Worm (Caenorhabditis elegans) whole organism, L2 larva: ENCODE measurements around the gene R10E8.2.
A peak's percentile ranks its signal among the peaks of the same experiment; 100 is the strongest.

Experiments
- aly-2 ChIP-seq: fragments of 150-350 bp; optimal IDR thresholded peaks from 2 replicates; lab custom pipeline; 2014; ENCODE audit warnings: missing biosample characterization, missing genetic modification characterization
- elt-1 ChIP-seq: fragments of 150-350 bp; optimal IDR thresholded peaks from 2 replicates; lab custom pipeline; 2014; ENCODE audit warnings: missing biosample characterization, missing genetic modification characterization
- fos-1 ChIP-seq: fragments of 150-350 bp; optimal IDR thresholded peaks from 2 replicates; lab custom pipeline; 2014; ENCODE audit warnings: missing biosample characterization, missing genetic modification characterization
- nhr-12 ChIP-seq: fragments of 150-350 bp; optimal IDR thresholded peaks from 2 replicates; lab custom pipeline; 2014; ENCODE audit warnings: missing biosample characterization, missing genetic modification characterization
- nhr-237 ChIP-seq: fragments of 150-350 bp; optimal IDR thresholded peaks from 2 replicates; lab custom pipeline; 2014; ENCODE audit warnings: missing biosample characterization, missing genetic modification characterization
- nhr-25 ChIP-seq: fragments of 150-350 bp; sonication (generic microtip); optimal IDR thresholded peaks from 3 replicates; lab custom pipeline; 2014; ENCODE audit warnings: missing biosample characterization, missing genetic modification characterization
- nhr-6 ChIP-seq: fragments of 150-350 bp; optimal IDR thresholded peaks from 2 replicates; lab custom pipeline; 2014; ENCODE audit warnings: missing biosample characterization, missing genetic modification characterization

ce11 chrV:18266238-18266637 lies 12.6 kb downstream of the R10E8.2 start, which contains the start of gene R10E8.6:
- TF ChIP-seq aly-2 (tag; lab: Kevin White, UChicago) (no peak), nhr-25 (tag; lab: Kevin White, UChicago) (no peak), nhr-6 (tag; lab: Kevin White, UChicago) (no peak), nhr-12 (tag; lab: Kevin White, UChicago) (no peak), elt-1 (tag; lab: Kevin White, UChicago) (no peak), fos-1 (tag; lab: Kevin White, UChicago) (peak; percentile 53), nhr-237 (tag; lab: Kevin White, UChicago) (no peak)
